Worm (Caenorhabditis elegans): Measurements from ENCODE around the gene Y57E12AL.2.
"Not testable (repeated sequence)": the region's sequence is repeated elsewhere in the genome, so short reads cannot be mapped to it uniquely, and the experiment has no call there.

Gene Y57E12AL.2

DNA sequence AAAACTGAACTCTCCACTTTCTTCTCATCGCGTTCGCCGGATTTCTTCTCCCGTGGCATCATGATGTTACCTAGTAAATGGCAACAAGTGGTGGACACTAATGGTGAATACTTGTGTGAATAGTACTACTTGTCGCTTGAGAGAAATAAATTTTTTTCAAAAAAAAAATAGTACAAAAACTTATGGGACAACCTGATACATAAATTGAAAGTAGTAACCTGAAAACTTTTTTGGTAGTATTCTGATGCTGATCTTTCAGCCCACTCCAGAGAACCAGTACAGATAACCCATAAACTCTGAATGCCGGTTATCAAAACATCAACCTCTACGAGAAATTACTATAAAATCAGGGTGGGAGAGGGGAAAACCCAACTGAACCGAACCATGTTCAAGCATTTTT, at the start of gene Y57E12AL.2:
Gene Y57E12AL.2, plus strand, starts transcription at position 301 of the 400 bp plus-strand sequence.
- TF ChIP-seq ama-1 (optimal IDR thresholded peaks at IDR 0.05); ets-7 (tag; optimal IDR thresholded peaks at IDR 0.05); B0310.2 (tag; optimal IDR thresholded peaks at IDR 0.05): not testable (repeated sequence)

DNA sequence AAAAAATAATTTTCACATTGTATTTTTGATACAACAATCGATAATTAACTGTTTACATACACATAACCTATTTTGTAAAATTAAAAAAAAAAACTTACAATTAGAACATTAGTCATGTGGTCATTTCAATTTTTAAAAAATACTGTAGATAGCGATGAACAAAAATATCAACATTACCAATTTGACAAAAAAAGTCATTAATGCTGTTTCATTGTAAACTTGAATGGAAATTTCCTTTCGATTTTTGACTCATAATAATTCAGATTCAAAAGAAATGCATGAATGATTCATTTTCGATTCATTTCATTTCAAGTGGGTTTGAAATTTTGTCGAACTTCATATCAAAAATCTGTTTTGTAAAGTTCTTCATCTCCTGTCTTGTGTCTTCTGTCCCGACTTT, 48.4 kb upstream of the Y57E12AL.2 start, which contains the start of gene C33G8.2:
Gene C33G8.2, plus strand, starts transcription at position 301 of the 400 bp plus-strand sequence.
- TF ChIP-seq ceh-36 (tag; optimal IDR thresholded peaks at IDR 0.05): no peak
- no peak for TF ChIP-seq ceh-13 (GFP tag; optimal IDR thresholded peaks at IDR 0.05)
- no peak for TF ChIP-seq F13C5.2 (tag; optimal IDR thresholded peaks at IDR 0.05)
- TF ChIP-seq pes-1 (GFP tag; IDR thresholded peaks at IDR 0.05): no peak
- TF ChIP-seq sea-1 (GFP tag; conservative IDR thresholded peaks at IDR 0.05): no peak
- TF ChIP-seq hnd-1 (tag; optimal IDR thresholded peaks at IDR 0.05): no peak
- TF ChIP-seq tbx-11 (GFP tag; IDR thresholded peaks at IDR 0.05): no peak
- no peak for TF ChIP-seq tra-4 (tag; optimal IDR thresholded peaks at IDR 0.05)
- no peak for TF ChIP-seq flt-1 (GFP tag; IDR thresholded peaks at IDR 0.05)
- no peak for TF ChIP-seq tbx-37 (GFP tag; conservative IDR thresholded peaks at IDR 0.05)
- no peak for TF ChIP-seq hmbx-1 (tag; optimal IDR thresholded peaks at IDR 0.05)
- TF ChIP-seq scrt-1 (GFP tag; IDR thresholded peaks at IDR 0.05): no peak
- TF ChIP-seq ets-7 (tag; optimal IDR thresholded peaks at IDR 0.05): no peak
- TF ChIP-seq aly-1 (tag; optimal IDR thresholded peaks at IDR 0.05): no peak
- no peak for TF ChIP-seq hmg-4 (GFP tag; optimal IDR thresholded peaks at IDR 0.05)
- TF ChIP-seq ama-1 (optimal IDR thresholded peaks at IDR 0.05): no peak

DNA sequence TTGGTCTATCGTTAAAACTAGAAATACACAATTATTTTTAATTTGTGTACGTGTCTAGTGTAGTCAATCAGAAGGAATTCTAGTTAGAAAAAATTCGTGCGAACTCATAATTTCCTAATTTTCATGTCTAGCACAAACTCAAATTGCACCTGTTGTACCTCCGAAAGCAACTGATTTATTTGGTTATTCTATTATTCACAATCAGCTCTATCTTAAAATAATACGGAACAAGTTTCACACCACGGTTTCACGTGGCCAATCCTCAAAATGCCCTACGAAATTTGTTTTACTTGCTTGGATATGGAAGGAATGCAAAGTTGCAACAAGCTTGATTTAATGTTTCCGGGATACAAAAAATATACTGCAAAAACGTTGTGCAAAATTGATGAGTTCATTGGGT, 45.3 kb upstream of the Y57E12AL.2 start, which contains the start of gene srw-127:
Gene srw-127, plus strand, starts transcription at position 301 of the 400 bp plus-strand sequence.
- TF ChIP-seq ets-7 (tag; optimal IDR thresholded peaks at IDR 0.05) (no peak), tbx-11 (GFP tag; IDR thresholded peaks at IDR 0.05) (no peak), scrt-1 (GFP tag; IDR thresholded peaks at IDR 0.05) (no peak), sea-1 (GFP tag; conservative IDR thresholded peaks at IDR 0.05) (no peak), F13C5.2 (tag; optimal IDR thresholded peaks at IDR 0.05) (no peak), aly-1 (tag; optimal IDR thresholded peaks at IDR 0.05) (no peak), ceh-36 (tag; optimal IDR thresholded peaks at IDR 0.05) (no peak), pes-1 (GFP tag; IDR thresholded peaks at IDR 0.05) (no peak), tbx-37 (GFP tag; conservative IDR thresholded peaks at IDR 0.05) (no peak), tra-4 (tag; optimal IDR thresholded peaks at IDR 0.05) (no peak), B0310.2 (tag; optimal IDR thresholded peaks at IDR 0.05) (no peak), ceh-13 (GFP tag; optimal IDR thresholded peaks at IDR 0.05) (no peak), flt-1 (GFP tag; IDR thresholded peaks at IDR 0.05) (no peak), hnd-1 (tag; optimal IDR thresholded peaks at IDR 0.05) (no peak), hmg-4 (GFP tag; optimal IDR thresholded peaks at IDR 0.05) (no peak)

DNA sequence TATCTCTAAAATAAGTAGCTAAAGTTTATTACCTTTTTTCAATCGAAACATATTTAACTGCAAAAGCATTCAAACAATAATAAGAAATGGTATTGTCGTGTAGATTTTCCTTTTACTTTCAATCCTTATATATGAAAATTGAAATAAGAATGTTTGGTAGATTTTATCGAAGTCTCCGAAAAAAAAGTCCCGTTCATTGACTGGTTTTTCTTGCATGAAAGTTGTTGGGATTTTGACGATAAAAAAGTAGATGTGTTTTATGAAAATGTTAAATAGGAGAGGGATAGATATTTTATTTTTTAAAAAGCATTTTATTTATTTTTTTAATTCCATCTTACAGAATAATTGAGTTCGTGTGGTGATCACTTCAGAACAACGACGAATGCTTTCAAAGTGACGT, 42.0 kb upstream of the Y57E12AL.2 start, which contains the start of gene C33G8.13:
Gene C33G8.13, minus strand, starts transcription at position 101 of the 400 bp plus-strand sequence.
- TF ChIP-seq sea-1 (GFP tag; conservative IDR thresholded peaks at IDR 0.05) (no peak), ama-1 (optimal IDR thresholded peaks at IDR 0.05) (no peak), ets-7 (tag; optimal IDR thresholded peaks at IDR 0.05) (no peak), pes-1 (GFP tag; IDR thresholded peaks at IDR 0.05) (no peak), hmbx-1 (tag; optimal IDR thresholded peaks at IDR 0.05) (no peak), tbx-37 (GFP tag; conservative IDR thresholded peaks at IDR 0.05) (no peak), hmg-4 (GFP tag; optimal IDR thresholded peaks at IDR 0.05) (no peak), B0310.2 (tag; optimal IDR thresholded peaks at IDR 0.05) (no peak), hnd-1 (tag; optimal IDR thresholded peaks at IDR 0.05) (no peak), flt-1 (GFP tag; IDR thresholded peaks at IDR 0.05) (no peak), tra-4 (tag; optimal IDR thresholded peaks at IDR 0.05) (no peak), F13C5.2 (tag; optimal IDR thresholded peaks at IDR 0.05) (no peak), ceh-13 (GFP tag; optimal IDR thresholded peaks at IDR 0.05) (no peak), aly-1 (tag; optimal IDR thresholded peaks at IDR 0.05) (no peak), ceh-36 (tag; optimal IDR thresholded peaks at IDR 0.05) (no peak), scrt-1 (GFP tag; IDR thresholded peaks at IDR 0.05) (no peak), tbx-11 (GFP tag; IDR thresholded peaks at IDR 0.05) (no peak)

DNA sequence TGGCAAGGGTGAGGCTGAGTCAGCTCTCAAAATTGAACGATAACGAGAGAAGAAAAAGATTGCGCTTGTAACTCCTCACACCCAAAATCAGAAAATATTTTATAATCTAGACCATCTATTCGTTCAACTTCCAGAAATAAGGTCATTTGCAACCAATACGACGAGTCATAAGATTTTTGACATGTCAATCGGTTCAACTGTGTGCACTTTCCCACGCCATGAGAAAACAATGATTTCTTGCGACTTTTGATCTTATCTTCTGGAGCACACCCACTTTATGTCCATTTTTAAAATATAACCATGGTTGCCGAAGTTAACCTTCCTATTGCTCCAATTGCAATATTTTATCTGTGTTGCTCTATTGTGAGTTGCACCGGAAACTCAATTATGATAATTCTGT, 40.8 kb upstream of the Y57E12AL.2 start, which contains the start of gene srsx-32:
Gene srsx-32, plus strand, starts transcription at position 301 of the 400 bp plus-strand sequence.
- no peak for TF ChIP-seq ceh-36 (tag; optimal IDR thresholded peaks at IDR 0.05)
- no peak for TF ChIP-seq flt-1 (GFP tag; IDR thresholded peaks at IDR 0.05)
- no peak for TF ChIP-seq ceh-13 (GFP tag; optimal IDR thresholded peaks at IDR 0.05)
- no peak for TF ChIP-seq hmg-4 (GFP tag; optimal IDR thresholded peaks at IDR 0.05)
- TF ChIP-seq tbx-11 (GFP tag; IDR thresholded peaks at IDR 0.05): no peak
- TF ChIP-seq scrt-1 (GFP tag; IDR thresholded peaks at IDR 0.05): no peak
- no peak for TF ChIP-seq ama-1 (optimal IDR thresholded peaks at IDR 0.05)

- no peak for TF ChIP-seq tra-4 (tag; optimal IDR thresholded peaks at IDR 0.05)
- TF ChIP-seq flt-1 (GFP tag; IDR thresholded peaks at IDR 0.05): no peak
- TF ChIP-seq ceh-13 (GFP tag; optimal IDR thresholded peaks at IDR 0.05): no peak
- TF ChIP-seq tbx-11 (GFP tag; IDR thresholded peaks at IDR 0.05): no peak
- TF ChIP-seq tbx-37 (GFP tag; conservative IDR thresholded peaks at IDR 0.05): no peak
- no peak for TF ChIP-seq scrt-1 (GFP tag; IDR thresholded peaks at IDR 0.05)
- no peak for TF ChIP-seq ets-7 (tag; optimal IDR thresholded peaks at IDR 0.05)
- TF ChIP-seq pes-1 (GFP tag; IDR thresholded peaks at IDR 0.05): no peak
- TF ChIP-seq ceh-36 (tag; optimal IDR thresholded peaks at IDR 0.05): no peak
- TF ChIP-seq B0310.2 (tag; optimal IDR thresholded peaks at IDR 0.05): no peak
- TF ChIP-seq sea-1 (GFP tag; conservative IDR thresholded peaks at IDR 0.05): no peak
- no peak for TF ChIP-seq hmbx-1 (tag; optimal IDR thresholded peaks at IDR 0.05)
- no peak for TF ChIP-seq hmg-4 (GFP tag; optimal IDR thresholded peaks at IDR 0.05)
Measured at ce11 chrV:7021772-7022171, 36.1 kb upstream of the Y57E12AL.2 start, which contains the start of gene F20A1.4. F20A1.4 (minus strand) TSS chrV:7021872.

DNA sequence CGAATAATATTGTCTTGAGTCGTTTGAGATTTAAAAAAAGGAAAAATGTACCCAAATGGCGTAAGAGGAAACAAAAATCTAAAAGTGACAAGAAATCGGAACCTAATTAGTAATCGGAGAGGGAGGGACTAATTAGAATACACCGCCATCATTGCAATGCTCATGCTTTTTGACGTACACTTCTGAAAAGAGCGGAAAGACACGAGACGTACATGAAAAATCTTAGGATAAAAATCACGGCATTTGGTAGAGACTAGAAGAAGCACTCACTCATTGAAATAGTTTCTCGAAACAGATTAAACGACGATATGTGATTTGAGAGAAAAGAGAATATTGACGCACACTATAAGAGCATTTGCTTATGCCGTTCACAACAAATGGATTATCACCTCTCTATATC, 34.9 kb upstream of the Y57E12AL.2 start:
- no peak for TF ChIP-seq hmbx-1 (tag; optimal IDR thresholded peaks at IDR 0.05)
- TF ChIP-seq ets-7 (tag; optimal IDR thresholded peaks at IDR 0.05): no peak
- no peak for TF ChIP-seq hnd-1 (tag; optimal IDR thresholded peaks at IDR 0.05)
- TF ChIP-seq tra-4 (tag; optimal IDR thresholded peaks at IDR 0.05): no peak
- TF ChIP-seq hmg-4 (GFP tag; optimal IDR thresholded peaks at IDR 0.05): no peak
- no peak for TF ChIP-seq tbx-37 (GFP tag; conservative IDR thresholded peaks at IDR 0.05)
- TF ChIP-seq ceh-13 (GFP tag; optimal IDR thresholded peaks at IDR 0.05): no peak
- no peak for TF ChIP-seq tbx-11 (GFP tag; IDR thresholded peaks at IDR 0.05)
- TF ChIP-seq ceh-36 (tag; optimal IDR thresholded peaks at IDR 0.05): no peak
- TF ChIP-seq ama-1 (optimal IDR thresholded peaks at IDR 0.05): no peak
- no peak for TF ChIP-seq aly-1 (tag; optimal IDR thresholded peaks at IDR 0.05)
- TF ChIP-seq pes-1 (GFP tag; IDR thresholded peaks at IDR 0.05): no peak
- no peak for TF ChIP-seq B0310.2 (tag; optimal IDR thresholded peaks at IDR 0.05)
- TF ChIP-seq F13C5.2 (tag; optimal IDR thresholded peaks at IDR 0.05): no peak
- TF ChIP-seq flt-1 (GFP tag; IDR thresholded peaks at IDR 0.05): no peak
- TF ChIP-seq scrt-1 (GFP tag; IDR thresholded peaks at IDR 0.05): no peak
- no peak for TF ChIP-seq sea-1 (GFP tag; conservative IDR thresholded peaks at IDR 0.05)
